Worm (Caenorhabditis elegans) whole organism, young adult: ENCODE data around the gene panl-3.

Experiments used
- B0035.1 ChIP-seq: sonication (generic microtip); optimal IDR thresholded peaks from 2 replicates; lab custom pipeline; 2016; ENCODE audit warnings: missing genetic modification characterization, mild to moderate bottlenecking, missing compliant biosample characterization, missing genotype, missing genetic modification reagents
- C06A6.2 ChIP-seq: fragments of 200-800 bp; sonication (Bioruptor generic); conservative IDR thresholded peaks from 2 replicates; pipeline ENCODE4 v1.3.6; 2022; ENCODE audit warnings: missing genetic modification characterization, missing compliant biosample characterization
- F57A8.1 ChIP-seq: fragments of 200-800 bp; sonication (Bioruptor generic); optimal IDR thresholded peaks from 2 replicates; lab custom pipeline; 2018; ENCODE audit warnings: mild to moderate bottlenecking, missing genetic modification characterization, moderate library complexity, missing compliant biosample characterization
- Y53F4B.3 ChIP-seq: fragments of 200-800 bp; sonication (Bioruptor generic); IDR thresholded peaks from 2 replicates; pipeline ENCODE4 v1.3.6; 2022; ENCODE audit warnings: missing genetic modification reagents, missing genetic modification characterization, missing compliant biosample characterization
- Y53G8AR.9 ChIP-seq: fragments of 200-800 bp; sonication (Bioruptor generic); conservative IDR thresholded peaks from 2 replicates; pipeline ENCODE4 v1.3.6; 2022; ENCODE audit warnings: missing genetic modification reagents, missing genetic modification characterization, missing compliant biosample characterization
- Y56A3A.18 ChIP-seq: fragments of 200-800 bp; sonication (Bioruptor generic); IDR thresholded peaks from 2 replicates; pipeline ENCODE4 v1.3.6; 2022; ENCODE audit warnings: missing genetic modification reagents, missing genetic modification characterization, missing compliant biosample characterization
- Y67H2A.10 ChIP-seq: fragments of 200-800 bp; sonication (Bioruptor generic); conservative IDR thresholded peaks from 2 replicates; pipeline ENCODE4 v1.3.6; 2022; ENCODE audit warnings: missing genetic modification reagents, missing genetic modification characterization, missing compliant biosample characterization
- ZK185.1 ChIP-seq: sonication (generic microtip); optimal IDR thresholded peaks from 2 replicates; lab custom pipeline; 2016; ENCODE audit warnings: mild to moderate bottlenecking, missing genetic modification characterization, missing compliant biosample characterization; ENCODE audit not compliant: poor library complexity, severe bottlenecking
- ama-1 ChIP-seq, 3 experiments: fragments of 150-350 bp in 1 of 3; sonication (generic microtip) in 2 of 3; optimal IDR thresholded peaks; 2 replicates each; lab custom pipeline; 2014 to 2018; ENCODE audit warnings: missing biosample characterization in 2 of 3, missing genetic modification characterization in 2 of 3, missing genetic modification reagents in 2 of 3
- aptf-3 ChIP-seq: fragments of 200-800 bp; sonication (Bioruptor generic); IDR thresholded peaks from 2 replicates; pipeline ENCODE4 v1.3.6; 2022; ENCODE audit warnings: missing genetic modification characterization, missing compliant biosample characterization
- attf-3 ChIP-seq: fragments of 200-800 bp; sonication (Bioruptor generic); conservative IDR thresholded peaks from 2 replicates; pipeline ENCODE4 v1.3.6; 2022; ENCODE audit warnings: missing genetic modification reagents, missing genetic modification characterization, missing compliant biosample characterization
- attf-5 ChIP-seq: fragments of 200-800 bp; sonication (Bioruptor generic); optimal IDR thresholded peaks from 2 replicates; lab custom pipeline; 2018; ENCODE audit warnings: mild to moderate bottlenecking, missing genetic modification characterization, missing compliant biosample characterization
- ccch-3 ChIP-seq: fragments of 200-800 bp; sonication (Bioruptor generic); optimal IDR thresholded peaks from 2 replicates; lab custom pipeline; 2018; ENCODE audit warnings: mild to moderate bottlenecking, missing genetic modification characterization, missing compliant biosample characterization
- cebp-1 ChIP-seq, 2 experiments: fragments of 200-800 bp in 1 of 2; sonication (Bioruptor generic) in 1 of 2; sonication (generic microtip) in 1 of 2; IDR thresholded peaks in 1 of 2; optimal IDR thresholded peaks in 1 of 2; 2 replicates each; pipeline versions ENCODE4 v1.3.6 to Lab custom; 2017 to 2022; ENCODE audit warnings: missing compliant biosample characterization in 2 of 2, missing genetic modification characterization in 2 of 2, mild to moderate bottlenecking in 1 of 2, missing genetic modification reagents in 1 of 2, moderate library complexity in 1 of 2
- ceh-100 ChIP-seq: fragments of 200-800 bp; sonication (Bioruptor generic); IDR thresholded peaks from 2 replicates; pipeline ENCODE4 v1.3.6; 2022; ENCODE audit warnings: missing genetic modification reagents, missing genetic modification characterization, missing compliant biosample characterization
- ceh-58 ChIP-seq: fragments of 200-800 bp; sonication (Bioruptor generic); IDR thresholded peaks from 2 replicates; pipeline ENCODE4 v1.3.6; 2022; ENCODE audit warnings: missing genetic modification characterization, missing compliant biosample characterization
- ceh-91 ChIP-seq: fragments of 200-800 bp; sonication (Bioruptor generic); IDR thresholded peaks from 2 replicates; pipeline ENCODE4 v1.3.6; 2022; ENCODE audit warnings: missing genetic modification reagents, missing genetic modification characterization, missing compliant biosample characterization
- die-1 ChIP-seq: sonication (generic microtip); optimal IDR thresholded peaks from 2 replicates; lab custom pipeline; 2016; ENCODE audit warnings: missing genotype, mild to moderate bottlenecking, missing genetic modification characterization, missing compliant biosample characterization
- hmg-1.2 ChIP-seq: fragments of 200-800 bp; sonication (Bioruptor generic); IDR thresholded peaks from 2 replicates; pipeline ENCODE4 v1.3.6; 2022; ENCODE audit warnings: missing genetic modification reagents, missing genetic modification characterization, missing compliant biosample characterization
- hsf-1 ChIP-seq: fragments of 200-800 bp; sonication (Bioruptor generic); IDR thresholded peaks from 2 replicates; pipeline ENCODE4 v1.3.6; 2022; ENCODE audit warnings: missing genetic modification reagents, missing genetic modification characterization, missing compliant biosample characterization
- let-526 ChIP-seq: fragments of 200-800 bp; sonication (Bioruptor generic); IDR thresholded peaks from 2 replicates; pipeline ENCODE4 v1.3.6; 2022; ENCODE audit warnings: missing genetic modification reagents, missing genetic modification characterization, missing compliant biosample characterization
- lsl-1 ChIP-seq: fragments of 200-800 bp; sonication (Bioruptor generic); optimal IDR thresholded peaks from 2 replicates; lab custom pipeline; 2018; ENCODE audit warnings: mild to moderate bottlenecking, missing genetic modification characterization, moderate library complexity, missing compliant biosample characterization
- lsy-27 ChIP-seq: sonication (generic microtip); optimal IDR thresholded peaks from 2 replicates; lab custom pipeline; 2017; ENCODE audit warnings: missing genetic modification characterization, mild to moderate bottlenecking, missing compliant biosample characterization, antibody characterized with exemption, missing genotype, borderline replicate concordance; ENCODE audit not compliant: insufficient read depth
- madf-3 ChIP-seq: fragments of 200-800 bp; sonication (Bioruptor generic); IDR thresholded peaks from 2 replicates; pipeline ENCODE4 v1.3.6; 2022; ENCODE audit warnings: missing genetic modification reagents, missing genetic modification characterization, missing compliant biosample characterization
- madf-8 ChIP-seq: fragments of 200-800 bp; sonication (Bioruptor generic); conservative IDR thresholded peaks from 2 replicates; pipeline ENCODE4 v1.3.6; 2022; ENCODE audit warnings: missing genetic modification reagents, missing genetic modification characterization, missing compliant biosample characterization
- mes-4 ChIP-seq: sonication (generic microtip); optimal IDR thresholded peaks from 2 replicates; lab custom pipeline; 2016; ENCODE audit warnings: missing genotype, missing genetic modification characterization, missing compliant biosample characterization
- mxl-1 ChIP-seq: sonication (generic microtip); optimal IDR thresholded peaks from 2 replicates; lab custom pipeline; 2016; ENCODE audit warnings: missing genetic modification characterization, missing compliant biosample characterization
- nfya-2 ChIP-seq: fragments of 200-800 bp; sonication (Bioruptor generic); IDR thresholded peaks from 2 replicates; pipeline ENCODE4 v1.3.6; 2022; ENCODE audit warnings: missing genetic modification reagents, missing genetic modification characterization, missing compliant biosample characterization
- nfyb-1 ChIP-seq: fragments of 200-800 bp; sonication (Bioruptor generic); IDR thresholded peaks from 2 replicates; pipeline ENCODE4 v1.3.6; 2022; ENCODE audit warnings: missing genetic modification reagents, missing genetic modification characterization, missing compliant biosample characterization
- nhr-80 ChIP-seq: sonication (generic microtip); optimal IDR thresholded peaks from 2 replicates; lab custom pipeline; 2016; ENCODE audit warnings: missing genetic modification characterization, missing compliant biosample characterization
- nhr-90 ChIP-seq: sonication (generic microtip); optimal IDR thresholded peaks from 2 replicates; lab custom pipeline; 2016; ENCODE audit warnings: missing genotype, mild to moderate bottlenecking, missing genetic modification characterization, missing compliant biosample characterization
- pha-4 ChIP-seq: fragments of 150-350 bp; sonication (generic microtip); optimal IDR thresholded peaks from 2 replicates; lab custom pipeline; 2014; ENCODE audit warnings: missing biosample characterization, missing genetic modification reagents, missing genetic modification characterization
- snpc-1.3 ChIP-seq: sonication (generic microtip); optimal IDR thresholded peaks from 2 replicates; lab custom pipeline; 2017; ENCODE audit warnings: missing genetic modification characterization, mild to moderate bottlenecking, missing compliant biosample characterization, antibody characterized with exemption, moderate library complexity, missing genotype, missing genetic modification reagents; ENCODE audit not compliant: insufficient read depth
- somi-1 ChIP-seq: fragments of 200-800 bp; sonication (Bioruptor generic); optimal IDR thresholded peaks from 2 replicates; lab custom pipeline; 2018; ENCODE audit warnings: mild to moderate bottlenecking, missing genetic modification characterization, missing compliant biosample characterization
- tbp1 ChIP-seq: fragments of 200-800 bp; sonication (Bioruptor generic); optimal IDR thresholded peaks from 2 replicates; lab custom pipeline; 2018; ENCODE audit warnings: mild to moderate bottlenecking, missing genetic modification characterization, missing compliant biosample characterization
- tbx-9 ChIP-seq: sonication (generic microtip); optimal IDR thresholded peaks from 2 replicates; lab custom pipeline; 2016; ENCODE audit warnings: borderline replicate concordance, missing genetic modification characterization, inconsistent platforms, missing compliant biosample characterization
- tlf-1 ChIP-seq: fragments of 200-800 bp; sonication (Bioruptor generic); optimal IDR thresholded peaks from 2 replicates; lab custom pipeline; 2018; ENCODE audit warnings: mild to moderate bottlenecking, missing genetic modification characterization, missing compliant biosample characterization
- unc-130 ChIP-seq: sonication (generic microtip); optimal IDR thresholded peaks from 2 replicates; lab custom pipeline; 2016; ENCODE audit warnings: missing genetic modification reagents, missing genetic modification characterization, missing compliant biosample characterization
- zim-3 ChIP-seq: sonication (generic microtip); optimal IDR thresholded peaks from 2 replicates; lab custom pipeline; 2017; ENCODE audit warnings: mild to moderate bottlenecking, missing genetic modification characterization, moderate library complexity, missing compliant biosample characterization
- ztf-26 ChIP-seq: sonication (generic microtip); optimal IDR thresholded peaks from 2 replicates; lab custom pipeline; 2017; ENCODE audit warnings: missing genetic modification characterization, missing compliant biosample characterization

The panl-3 gene

DNA sequence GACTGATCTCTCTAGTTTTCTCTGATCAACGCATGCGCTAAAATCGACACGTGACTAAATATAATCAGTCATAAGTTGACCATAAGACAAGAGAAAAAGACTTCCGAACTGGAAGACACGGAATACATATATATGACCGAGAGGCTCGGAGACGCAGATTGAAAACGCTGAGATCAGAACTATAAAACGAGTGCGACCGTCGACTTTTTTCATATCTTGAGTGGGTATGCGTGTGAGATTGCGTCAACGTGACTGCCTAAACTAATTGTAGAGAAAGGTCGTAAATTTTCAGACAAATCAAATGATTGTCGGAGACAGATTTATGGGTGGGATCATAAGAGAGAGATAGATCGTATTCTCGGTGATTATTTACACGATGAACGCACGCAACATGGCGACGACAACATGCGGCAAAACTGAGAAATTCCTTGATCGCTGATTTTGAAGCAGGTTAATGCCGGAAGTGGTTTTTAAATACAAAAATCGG lies 11.3 kb upstream of the panl-3 start:
- peak; percentile 21 for TF ChIP-seq ama-1 (optimal IDR thresholded peaks at IDR 0.05; lab: Kevin White, UChicago)
- TF ChIP-seq ama-1 (GFP tag; optimal IDR thresholded peaks at IDR 0.05; lab: Kevin White, UChicago): no peak
- peak; percentile 51 for TF ChIP-seq nhr-80 (tag; lab: Kevin White, UChicago)
- no peak for TF ChIP-seq cebp-1 (GFP tag; IDR thresholded peaks at IDR 0.05; lab: Robert Waterston, UW)
- TF ChIP-seq cebp-1 (tag; optimal IDR thresholded peaks at IDR 0.05; lab: Kevin White, UChicago): peak; percentile 4
- TF ChIP-seq let-526 (GFP tag; lab: Robert Waterston, UW): no peak
- no peak for TF ChIP-seq lsy-27 (tag; lab: Kevin White, UChicago)
- no peak for TF ChIP-seq Y53F4B.3 (GFP tag; lab: Robert Waterston, UW)
- peak; percentile 47 for TF ChIP-seq attf-5
- no peak for TF ChIP-seq ccch-3
- TF ChIP-seq madf-3 (GFP tag; lab: Robert Waterston, UW): no peak
- peak; percentile 26 for TF ChIP-seq ztf-26 (tag; lab: Kevin White, UChicago)
- 0 out of 2 replicates have a peak, but pooled peaks have one; percentile 15 for TF ChIP-seq Y53G8AR.9 (GFP tag; lab: Robert Waterston, UW)
- TF ChIP-seq F57A8.1 (GFP tag; lab: Kevin White, UChicago): no peak
- TF ChIP-seq somi-1 (GFP tag; lab: Kevin White, UChicago): no peak
- TF ChIP-seq lsl-1 (GFP tag; lab: Kevin White, UChicago): no peak

DNA sequence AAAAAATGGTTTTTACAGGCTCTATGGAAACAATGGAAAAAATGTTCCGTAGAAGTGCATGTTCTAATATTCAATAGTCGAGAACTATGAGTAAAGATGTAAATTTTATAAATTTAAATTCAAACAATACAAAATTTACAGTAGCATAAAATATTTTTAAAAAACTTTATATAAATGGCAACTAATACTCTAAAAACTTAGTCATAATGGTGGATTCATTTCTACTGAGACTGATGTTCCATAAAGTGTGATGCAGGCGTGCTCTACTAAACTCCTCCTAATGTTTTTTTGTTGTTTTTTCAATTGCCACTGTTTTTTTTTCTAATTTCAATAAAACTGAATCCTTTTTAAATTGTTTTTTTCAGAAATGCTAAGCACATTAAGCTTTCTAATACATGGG lies 10.7 kb upstream of the panl-3 start, which contains the start of gene gtap-2:
TSS of gene gtap-2 (plus strand) at position 366 of the 400 bp plus-strand sequence.
- TF ChIP-seq ZK185.1 (peak; percentile 7), snpc-1.3 (no peak), ceh-100 (GFP tag; lab: Robert Waterston, UW) (peak; percentile 85)

DNA sequence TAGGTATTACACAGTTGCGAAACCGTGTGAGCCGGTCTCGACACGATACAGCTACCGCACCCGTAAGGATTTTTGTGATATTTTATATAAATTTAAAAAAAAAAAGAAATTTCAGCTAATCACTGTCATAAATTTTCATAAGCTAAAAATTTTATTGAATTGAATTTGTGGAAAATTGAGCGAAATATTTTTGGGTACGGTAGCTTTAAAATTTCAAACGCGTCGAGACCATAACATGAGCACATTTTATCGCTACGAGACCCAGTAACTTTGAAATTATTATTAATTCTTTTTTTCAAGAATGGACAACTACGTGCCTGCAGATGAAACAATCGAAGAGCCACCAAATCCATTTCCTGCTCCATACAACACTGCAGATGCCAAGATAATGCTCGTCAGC lies 5.7 kb upstream of the panl-3 start, which contains the start of gene ZK632.14:
TSS of gene ZK632.14 (plus strand) at position 301 of the 400 bp plus-strand sequence.
- TF ChIP-seq aptf-3 (GFP tag; lab: Robert Waterston, UW): no peak
- TF ChIP-seq attf-3 (GFP tag; lab: Robert Waterston, UW): no peak
- TF ChIP-seq ceh-91 (GFP tag; lab: Robert Waterston, UW): no peak
- no peak for TF ChIP-seq Y67H2A.10 (GFP tag; lab: Robert Waterston, UW)
- TF ChIP-seq die-1 (tag; lab: Kevin White, UChicago): no peak
- no peak for TF ChIP-seq nfyb-1 (GFP tag; lab: Robert Waterston, UW)
- TF ChIP-seq B0035.1 (tag; lab: Kevin White, UChicago): no peak
- no peak for TF ChIP-seq nfya-2 (GFP tag; lab: Robert Waterston, UW)
- TF ChIP-seq nhr-90 (tag; lab: Kevin White, UChicago): no peak
- TF ChIP-seq Y56A3A.18 (GFP tag; lab: Robert Waterston, UW): no peak

DNA sequence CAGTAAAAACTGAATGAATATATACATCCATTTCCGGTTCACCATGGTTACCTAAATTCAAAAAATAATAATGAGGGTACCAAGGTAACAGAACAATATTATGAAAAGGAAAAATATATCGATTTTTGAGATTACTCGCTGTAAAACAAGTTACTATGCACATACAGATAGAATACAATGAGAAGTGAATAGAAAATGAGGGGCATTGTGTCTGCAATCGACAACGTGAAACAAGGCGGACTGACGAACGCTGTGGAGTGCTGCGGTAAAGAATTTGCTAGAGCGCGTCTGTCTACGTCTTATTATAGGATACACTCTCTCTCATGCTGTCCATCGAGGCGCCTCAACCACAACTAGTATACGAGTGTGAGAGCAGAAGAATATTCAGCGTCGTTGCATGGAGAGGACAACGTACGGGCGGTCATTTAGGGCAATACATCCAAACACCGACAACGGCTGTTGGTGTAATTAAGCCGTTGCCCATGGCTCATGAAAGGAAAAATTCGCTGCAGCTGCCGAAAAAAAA lies 1.7 kb upstream of the panl-3 start, which contains the start of gene cnx-1:
TSS of gene cnx-1 (minus strand) at position 51 of the 526 bp plus-strand sequence.
- no peak for TF ChIP-seq nfya-2 (GFP tag; lab: Robert Waterston, UW)
- TF ChIP-seq pha-4: no peak
- TF ChIP-seq nhr-80 (tag; lab: Kevin White, UChicago): peak; percentile 2
- TF ChIP-seq madf-8 (GFP tag; lab: Robert Waterston, UW): no peak
- TF ChIP-seq unc-130 (GFP tag; lab: Kevin White, UChicago): no peak
- TF ChIP-seq mxl-1 (tag; lab: Kevin White, UChicago): no peak
- TF ChIP-seq Y53G8AR.9 (GFP tag; lab: Robert Waterston, UW): 0 out of 2 replicates have a peak, but pooled peaks have one; percentile 15
- TF ChIP-seq ceh-58 (GFP tag; lab: Robert Waterston, UW): no peak
- no peak for TF ChIP-seq mes-4 (tag; lab: Kevin White, UChicago)
- TF ChIP-seq tbx-9: no peak
- no peak for TF ChIP-seq ceh-91 (GFP tag; lab: Robert Waterston, UW)
- TF ChIP-seq hsf-1 (GFP tag; lab: Robert Waterston, UW): no peak
- TF ChIP-seq zim-3 (tag; lab: Kevin White, UChicago): no peak
- TF ChIP-seq somi-1 (GFP tag; lab: Kevin White, UChicago): no peak
- no peak for TF ChIP-seq cebp-1 (GFP tag; IDR thresholded peaks at IDR 0.05; lab: Robert Waterston, UW)
- peak; percentile 25 for TF ChIP-seq cebp-1 (tag; optimal IDR thresholded peaks at IDR 0.05; lab: Kevin White, UChicago)
- TF ChIP-seq tbp1: no peak
- no peak for TF ChIP-seq tlf-1 (GFP tag; lab: Kevin White, UChicago)
- TF ChIP-seq lsl-1 (GFP tag; lab: Kevin White, UChicago): no peak
- TF ChIP-seq madf-3 (GFP tag; lab: Robert Waterston, UW): no peak
- TF ChIP-seq Y67H2A.10 (GFP tag; lab: Robert Waterston, UW): no peak
- no peak for TF ChIP-seq C06A6.2
- peak; percentile 37; the same call in 1 of the 2 replicates for TF ChIP-seq hmg-1.2 (GFP tag; lab: Robert Waterston, UW)
